Fruit fly (Drosophila melanogaster) whole organism, embryonic: ENCODE results near the gene CG15170.

Experiments used
- Ada2b ChIP-seq: fragments of 200-800 bp; sonication (Bioruptor generic); IDR thresholded peaks from 2 replicates; pipeline ENCODE4 v1.3.6; 2022; ENCODE audit warnings: missing biosample characterization, missing genetic modification characterization
- B-H1 ChIP-seq: fragments of 200-800 bp; sonication (Bioruptor generic); IDR thresholded peaks from 3 replicates; pipeline ENCODE4 v1.3.6; 2022; ENCODE audit warnings: missing biosample characterization, missing genetic modification characterization
- CG1602 ChIP-seq: fragments of 200-800 bp; sonication (Bioruptor generic); optimal IDR thresholded peaks from 3 replicates; lab custom pipeline; 2016; ENCODE audit warnings: missing biosample characterization, missing genetic modification characterization
- CG3838 ChIP-seq: fragments of 200-800 bp; sonication (Bioruptor generic); optimal IDR thresholded peaks from 3 replicates; lab custom pipeline; 2016; ENCODE audit warnings: missing biosample characterization, missing genetic modification characterization
- Doc2 ChIP-seq: fragments of 200-800 bp; sonication (Bioruptor generic); IDR thresholded peaks from 2 replicates; pipeline ENCODE4 v1.3.6; 2022; ENCODE audit warnings: missing biosample characterization, missing genetic modification characterization
- bsh ChIP-seq, 2 experiments: fragments of 200-800 bp; sonication (Bioruptor generic); optimal IDR thresholded peaks; 2 replicates each; lab custom pipeline; 2017 to 2018; ENCODE audit warnings: mild to moderate bottlenecking in 2 of 2, missing biosample characterization in 2 of 2, missing genetic modification characterization in 2 of 2, moderate library complexity in 1 of 2
- btn ChIP-seq: fragments of 200-800 bp; sonication (Bioruptor generic); optimal IDR thresholded peaks from 2 replicates; lab custom pipeline; 2016; ENCODE audit warnings: missing biosample characterization, missing genetic modification characterization
- dpn ChIP-seq, 2 experiments: fragments of 200-800 bp; sonication (Bioruptor generic); optimal IDR thresholded peaks; 3 replicates each; lab custom pipeline; 2016; ENCODE audit warnings: missing biosample characterization in 2 of 2, missing genetic modification characterization in 2 of 2
- en ChIP-seq: fragments of 200-800 bp; sonication (Bioruptor generic); optimal IDR thresholded peaks from 2 replicates; lab custom pipeline; 2016; ENCODE audit warnings: missing biosample characterization, missing genetic modification characterization
- nom ChIP-seq: fragments of 200-800 bp; sonication (Bioruptor generic); optimal IDR thresholded peaks from 2 replicates; lab custom pipeline; 2017; ENCODE audit warnings: missing biosample characterization, missing genetic modification characterization, mild to moderate bottlenecking, moderate library complexity, missing genetic modification reagents
- prd ChIP-seq, 3 experiments: fragments of >200 bp in 2 of 3; fragments of 200-800 bp in 1 of 3; sonication (Bioruptor generic) in 1 of 3; optimal IDR thresholded peaks in 2 of 3; IDR thresholded peaks in 1 of 3; 2 replicates in 2 of 3; 3 replicates in 1 of 3; pipeline versions ENCODE4 v1.3.6 to Lab custom; 2017 to 2022; ENCODE audit warnings: missing biosample characterization in 1 of 3, missing genetic modification characterization in 1 of 3
- sim ChIP-seq: fragments of 200-800 bp; sonication (Bioruptor generic); IDR thresholded peaks from 2 replicates; pipeline ENCODE4 v1.3.6; 2022; ENCODE audit warnings: missing biosample characterization, missing genetic modification characterization

dm6 chr2L:18944175-18945012, 45.6 kb downstream of the CG15170 start:
- TF ChIP-seq dpn (GFP tag; optimal IDR thresholded peaks at IDR 0.05; lab: Kevin White, UChicago), result no peak
- TF ChIP-seq sim (GFP tag; lab: Robert Waterston, UW), result no peak
- TF ChIP-seq bsh (GFP tag; optimal IDR thresholded peaks at IDR 0.05; lab: Kevin White, UChicago), result peak in 1 of 2 experiments; percentile 48
- TF ChIP-seq btn (GFP tag; lab: Kevin White, UChicago), result no peak
- no peak for TF ChIP-seq Ada2b (GFP tag; lab: Robert Waterston, UW)
- peak; percentile 45 for TF ChIP-seq nom (GFP tag; lab: Kevin White, UChicago)
- no peak for TF ChIP-seq Doc2 (GFP tag; lab: Robert Waterston, UW)
- TF ChIP-seq CG1602 (GFP tag; lab: Kevin White, UChicago), result no peak
- no peak for TF ChIP-seq en (GFP tag; lab: Kevin White, UChicago)
- no peak for TF ChIP-seq B-H1 (GFP tag; lab: Robert Waterston, UW)
- TF ChIP-seq prd (optimal IDR thresholded peaks at IDR 0.05; lab: Kevin White, UChicago), result no peak
- no peak for TF ChIP-seq prd (GFP tag; IDR thresholded peaks at IDR 0.05; lab: Robert Waterston, UW)
- TF ChIP-seq CG3838, result peak; percentile 99
